Fruit fly (Drosophila melanogaster) whole organism, wandering third instar larva: ENCODE results near the gene CG9095.
A peak's percentile ranks its signal among the peaks of the same experiment; 100 is the strongest.

Source experiments
- Abd-B ChIP-seq: fragments of >200 bp; optimal IDR thresholded peaks from 2 replicates; lab custom pipeline; 2017; ENCODE audit warnings: missing biosample characterization, missing genetic modification characterization
- CG9705 ChIP-seq: fragments of 200-800 bp; sonication (Bioruptor generic); optimal IDR thresholded peaks from 2 replicates; lab custom pipeline; 2018; ENCODE audit warnings: missing biosample characterization, mild to moderate bottlenecking, missing genetic modification characterization
- Dfd ChIP-seq: fragments of >200 bp; optimal IDR thresholded peaks from 2 replicates; lab custom pipeline; 2017; ENCODE audit warnings: missing biosample characterization, missing genetic modification characterization
- HLH106 ChIP-seq: fragments of 200-800 bp; optimal IDR thresholded peaks from 3 replicates; lab custom pipeline; 2019; ENCODE audit warnings: missing biosample characterization, mild to moderate bottlenecking, missing genetic modification characterization, moderate library complexity
- Hnf4 ChIP-seq: fragments of 200-800 bp; sonication (Bioruptor generic); optimal IDR thresholded peaks from 2 replicates; lab custom pipeline; 2016; ENCODE audit warnings: missing biosample characterization, mild to moderate bottlenecking, missing genetic modification characterization
- Mio ChIP-seq: sonication (Bioruptor generic); optimal IDR thresholded peaks from 2 replicates; lab custom pipeline; 2016; ENCODE audit warnings: missing biosample characterization, missing genetic modification characterization
- Myc ChIP-seq: fragments of >200 bp; optimal IDR thresholded peaks from 2 replicates; lab custom pipeline; 2017
- OdsH ChIP-seq: fragments of 200-800 bp; sonication (Bioruptor generic); optimal IDR thresholded peaks from 2 replicates; lab custom pipeline; 2016; ENCODE audit warnings: missing biosample characterization, mild to moderate bottlenecking, missing genetic modification characterization
- Rel ChIP-seq, 2 experiments: fragments of 200-800 bp; sonication (Bioruptor generic) in 1 of 2; optimal IDR thresholded peaks; 2 replicates in 1 of 2; 3 replicates in 1 of 2; lab custom pipeline; 2016 to 2019; ENCODE audit warnings: mild to moderate bottlenecking in 2 of 2, missing biosample characterization in 2 of 2, missing genetic modification characterization in 2 of 2, moderate library complexity in 1 of 2
- Vsx2 ChIP-seq: fragments of 200-300, 225-300 bp; sonication (Bioruptor generic); optimal IDR thresholded peaks from 2 replicates; lab custom pipeline; 2018; ENCODE audit warnings: missing biosample characterization, missing genetic modification characterization; ENCODE audit not compliant: partially characterized antibody
- br ChIP-seq: fragments of 200-800 bp; sonication (Bioruptor generic); optimal IDR thresholded peaks from 2 replicates; lab custom pipeline; 2016; ENCODE audit warnings: missing biosample characterization, missing genetic modification characterization
- brk ChIP-seq: fragments of 200-800 bp; sonication (Bioruptor generic); optimal IDR thresholded peaks from 2 replicates; lab custom pipeline; 2016; ENCODE audit warnings: missing biosample characterization, mild to moderate bottlenecking, missing genetic modification characterization
- dl ChIP-seq, 2 experiments: fragments of 175-275, 200-275 bp in 1 of 2; fragments of 200-275 bp in 1 of 2; sonication (Bioruptor generic); optimal IDR thresholded peaks; lab custom pipeline; 2018; ENCODE audit warnings: mild to moderate bottlenecking in 2 of 2, missing biosample characterization in 2 of 2, missing genetic modification characterization in 2 of 2, moderate library complexity in 2 of 2; ENCODE audit not compliant: partially characterized antibody in 2 of 2, insufficient read depth in 1 of 2
- dsf ChIP-seq: sonication (Bioruptor generic); optimal IDR thresholded peaks from 2 replicates; lab custom pipeline; 2016; ENCODE audit warnings: missing biosample characterization, missing genetic modification characterization, borderline replicate concordance
- ey ChIP-seq: fragments of 200-800 bp; sonication (Bioruptor generic); optimal IDR thresholded peaks from 2 replicates; lab custom pipeline; 2016; ENCODE audit warnings: missing biosample characterization, missing genetic modification characterization
- fru ChIP-seq: fragments of 200-800 bp; sonication (Bioruptor generic); optimal IDR thresholded peaks from 3 replicates; lab custom pipeline; 2016; ENCODE audit warnings: missing biosample characterization, mild to moderate bottlenecking, missing genetic modification characterization
- jim ChIP-seq: fragments of 175-275, 200-325 bp; sonication (Bioruptor generic); optimal IDR thresholded peaks from 2 replicates; lab custom pipeline; 2016; ENCODE audit warnings: missing biosample characterization, mild to moderate bottlenecking, missing genetic modification characterization
- lola ChIP-seq: fragments of >200 bp; optimal IDR thresholded peaks from 2 replicates; lab custom pipeline; 2017; ENCODE audit warnings: missing biosample characterization, missing genetic modification characterization
- pan ChIP-seq: fragments of >200 bp; optimal IDR thresholded peaks from 2 replicates; lab custom pipeline; 2017
- rgr ChIP-seq: fragments of 200-800 bp; sonication (Bioruptor generic); optimal IDR thresholded peaks from 3 replicates; lab custom pipeline; 2016; ENCODE audit warnings: missing biosample characterization, mild to moderate bottlenecking, missing genetic modification characterization
- sage ChIP-seq: fragments of 200-800 bp; sonication (Bioruptor generic); optimal IDR thresholded peaks from 2 replicates; lab custom pipeline; 2016; ENCODE audit warnings: missing biosample characterization, mild to moderate bottlenecking, missing genetic modification characterization
- usp ChIP-seq: fragments of >200 bp; optimal IDR thresholded peaks from 2 replicates; lab custom pipeline; 2017; ENCODE audit warnings: missing biosample characterization, missing genetic modification characterization

The CG9095 gene

dm6 chrX:15121714-15122113, 41.3 kb downstream of the CG9095 start:
- TF ChIP-seq dl (GFP tag; optimal IDR thresholded peaks at IDR 0.05; lab: Kevin White, UChicago; ENCODE audit: insufficient read depth in 1 of 2, partially characterized antibody in 2 of 2) (no peak), Rel (GFP tag; optimal IDR thresholded peaks at IDR 0.05; lab: Kevin White, UChicago) (no peak), Rel (tag; optimal IDR thresholded peaks at IDR 0.05; lab: Kevin White, UChicago) (no peak), usp (GFP tag; lab: Kevin White, UChicago) (no peak), OdsH (GFP tag; lab: Kevin White, UChicago) (no peak), br (GFP tag; lab: Kevin White, UChicago) (no peak), sage (GFP tag; lab: Kevin White, UChicago) (no peak)

dm6 chrX:15120116-15120515, 42.9 kb downstream of the CG9095 start:
- TF ChIP-seq jim: no peak
- TF ChIP-seq, all 38 proteins: peak for 0

dm6 chrX:15116397-15116796, 46.6 kb downstream of the CG9095 start, which contains the start of gene Cyp4s3:
Gene Cyp4s3, minus strand, starts transcription at chrX:15116542.
- no peak for TF ChIP-seq Myc (lab: Kevin White, UChicago)
- TF ChIP-seq Abd-B (GFP tag; lab: Kevin White, UChicago): no peak
- no peak for TF ChIP-seq brk (GFP tag; lab: Kevin White, UChicago)
- no peak for TF ChIP-seq lola (GFP tag; lab: Kevin White, UChicago)
- no peak for TF ChIP-seq Dfd
- no peak for TF ChIP-seq Mio (GFP tag; lab: Kevin White, UChicago)
- no peak for TF ChIP-seq dl (GFP tag; optimal IDR thresholded peaks at IDR 0.05; lab: Kevin White, UChicago; ENCODE audit: insufficient read depth in 1 of 2, partially characterized antibody in 2 of 2)

dm6 chrX:15111888-15112287, 51.1 kb downstream of the CG9095 start:
- peak; percentile 98 for TF ChIP-seq Dfd
- TF ChIP-seq brk (GFP tag; lab: Kevin White, UChicago): no peak
- TF ChIP-seq dl (GFP tag; optimal IDR thresholded peaks at IDR 0.05; lab: Kevin White, UChicago; ENCODE audit: insufficient read depth in 1 of 2, partially characterized antibody in 2 of 2): no peak
- no peak for TF ChIP-seq ey (GFP tag; lab: Kevin White, UChicago)

- TF ChIP-seq CG9705 (GFP tag; lab: Kevin White, UChicago): no peak
- no peak for TF ChIP-seq HLH106
- TF ChIP-seq pan: no peak
Measured at dm6 chrX:15095942-15096341, 67.1 kb downstream of the CG9095 start, which contains the start of gene CG9072. Gene CG9072, minus strand, starts transcription at chrX:15096042.

dm6 chrX:15091159-15091558, 71.9 kb downstream of the CG9095 start:
- TF ChIP-seq Vsx2 (GFP tag; lab: Kevin White, UChicago): peak; percentile 82
- TF ChIP-seq dsf (GFP tag; lab: Kevin White, UChicago): no peak
- no peak for TF ChIP-seq Hnf4 (GFP tag; lab: Kevin White, UChicago)

- peak; percentile 30 for TF ChIP-seq HLH106
- peak; percentile 27 for TF ChIP-seq fru (GFP tag; lab: Kevin White, UChicago)
- TF ChIP-seq rgr (GFP tag; lab: Kevin White, UChicago): no peak
- TF ChIP-seq pan: no peak
Measured at dm6 chrX:15090371-15090770, 72.7 kb downstream of the CG9095 start.
